Worm (Caenorhabditis elegans) whole organism, young adult: ENCODE data around the gene gly-3.

Experiments used
- C17E4.6 ChIP-seq: fragments of 200-800 bp; sonication (Bioruptor generic); IDR thresholded peaks from 2 replicates; pipeline ENCODE4 v1.3.6; 2022; ENCODE audit warnings: missing genetic modification reagents, missing genetic modification characterization, missing compliant biosample characterization
- F23B12.7 ChIP-seq: sonication (generic microtip); optimal IDR thresholded peaks from 2 replicates; lab custom pipeline; 2017; ENCODE audit warnings: missing genetic modification characterization, mild to moderate bottlenecking, missing compliant biosample characterization, antibody characterized with exemption, moderate library complexity; ENCODE audit not compliant: insufficient read depth
- ceh-58 ChIP-seq: fragments of 200-800 bp; sonication (Bioruptor generic); IDR thresholded peaks from 2 replicates; pipeline ENCODE4 v1.3.6; 2022; ENCODE audit warnings: missing genetic modification characterization, missing compliant biosample characterization
- dpff-1 ChIP-seq: sonication (generic microtip); optimal IDR thresholded peaks from 2 replicates; lab custom pipeline; 2017; ENCODE audit warnings: mild to moderate bottlenecking, missing genetic modification characterization, missing compliant biosample characterization
- egl-18 ChIP-seq: fragments of 200-800 bp; sonication (Bioruptor generic); IDR thresholded peaks from 2 replicates; pipeline ENCODE4 v1.3.6; 2022; ENCODE audit warnings: missing genetic modification reagents, missing genetic modification characterization, missing compliant biosample characterization
- gei-17 ChIP-seq: fragments of 200-800 bp; sonication (Bioruptor generic); optimal IDR thresholded peaks from 2 replicates; lab custom pipeline; 2018; ENCODE audit warnings: mild to moderate bottlenecking, missing genetic modification characterization, missing compliant biosample characterization
- let-526 ChIP-seq: fragments of 200-800 bp; sonication (Bioruptor generic); IDR thresholded peaks from 2 replicates; pipeline ENCODE4 v1.3.6; 2022; ENCODE audit warnings: missing genetic modification reagents, missing genetic modification characterization, missing compliant biosample characterization
- lin-54 ChIP-seq: fragments of 200-800 bp; sonication (Bioruptor generic); optimal IDR thresholded peaks from 2 replicates; lab custom pipeline; 2018; ENCODE audit warnings: mild to moderate bottlenecking, missing genetic modification characterization, missing compliant biosample characterization
- somi-1 ChIP-seq: fragments of 200-800 bp; sonication (Bioruptor generic); optimal IDR thresholded peaks from 2 replicates; lab custom pipeline; 2018; ENCODE audit warnings: mild to moderate bottlenecking, missing genetic modification characterization, missing compliant biosample characterization
- unc-62 ChIP-seq: fragments of 150-350 bp; optimal IDR thresholded peaks from 2 replicates; lab custom pipeline; 2014; ENCODE audit warnings: missing biosample characterization, missing genetic modification reagents, missing genetic modification characterization

DNA sequence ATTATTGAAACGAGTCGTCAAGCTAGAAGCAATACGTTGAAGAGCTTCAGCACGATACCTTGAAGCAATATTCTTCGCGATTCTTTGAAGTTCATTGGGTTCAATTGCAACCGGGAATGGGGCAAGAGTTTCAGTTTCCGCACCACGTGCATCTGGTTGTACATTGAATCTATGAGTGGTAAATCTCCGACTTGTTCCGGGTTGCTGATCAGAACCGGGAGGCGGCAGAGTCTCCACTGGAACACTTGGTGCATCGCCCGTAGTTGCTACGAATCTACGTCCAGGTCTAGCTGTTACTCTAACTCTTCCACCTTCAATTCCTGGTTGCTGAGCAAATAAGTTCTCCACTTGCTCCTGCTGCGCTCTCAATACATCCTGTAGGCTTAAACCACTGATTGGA lies 28.5 kb downstream of the gly-3 start:
- no peak for TF ChIP-seq F23B12.7 (tag; lab: Kevin White, UChicago)
- TF ChIP-seq egl-18 = no peak
- no peak for TF ChIP-seq lin-54 (GFP tag; lab: Kevin White, UChicago)
- TF ChIP-seq unc-62 (GFP tag; lab: Kevin White, UChicago) = no peak
- no peak for TF ChIP-seq ceh-58 (GFP tag; lab: Robert Waterston, UW)
- no peak for TF ChIP-seq C17E4.6
- TF ChIP-seq somi-1 (GFP tag; lab: Kevin White, UChicago) = no peak
- TF ChIP-seq dpff-1 (tag; lab: Kevin White, UChicago) = no peak
- TF ChIP-seq gei-17 (GFP tag; lab: Kevin White, UChicago) = no peak
- TF ChIP-seq let-526 (GFP tag; lab: Robert Waterston, UW) = no peak
